Fruit fly (Drosophila melanogaster): Measurements from ENCODE around the gene Clp.

DNA sequence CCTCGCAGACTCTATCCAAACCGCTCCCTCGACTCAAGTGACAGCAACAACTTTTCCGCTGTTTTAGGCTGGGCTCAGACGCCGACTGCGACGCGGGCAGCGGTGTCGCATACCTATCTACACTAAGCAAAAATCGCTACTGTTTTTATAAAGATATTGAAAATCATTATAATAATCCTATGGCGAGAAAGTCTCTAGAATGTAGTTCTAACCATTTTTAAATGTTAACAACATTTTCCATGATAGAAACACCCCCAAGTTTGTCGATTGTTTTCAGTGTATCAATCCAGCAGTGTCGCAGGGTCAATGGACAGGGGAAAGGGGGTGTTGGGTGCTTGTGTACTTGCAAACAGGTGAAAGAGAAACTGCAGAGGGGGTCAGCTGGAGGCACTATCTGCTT is 46.1 kb downstream of the Clp start:
- TF ChIP-seq prd (optimal IDR thresholded peaks at IDR 0.05): no peak
- TF ChIP-seq prd (GFP tag; IDR thresholded peaks at IDR 0.05): peak; percentile 97
- peak; percentile 94 for TF ChIP-seq trh (GFP tag; optimal IDR thresholded peaks at IDR 0.05)
- TF ChIP-seq CG12236 (GFP tag; optimal IDR thresholded peaks at IDR 0.05): peak; percentile 86
- peak; percentile 93 for TF ChIP-seq danr (GFP tag; IDR thresholded peaks at IDR 0.05)
- peak; percentile 96 for TF ChIP-seq CG6813 (GFP tag; optimal IDR thresholded peaks at IDR 0.05)
- peak; percentile 88 for TF ChIP-seq Ets97D (GFP tag; optimal IDR thresholded peaks at IDR 0.05)
- peak; percentile 92 for TF ChIP-seq ash1 (GFP tag; optimal IDR thresholded peaks at IDR 0.05)
- peak; percentile 91 for TF ChIP-seq sqz (GFP tag; optimal IDR thresholded peaks at IDR 0.05)
- peak; percentile 96 for TF ChIP-seq bcd (GFP tag; optimal IDR thresholded peaks at IDR 0.05)
- peak; percentile 92 for TF ChIP-seq eyg (GFP tag; optimal IDR thresholded peaks at IDR 0.05)
- TF ChIP-seq cas (GFP tag; IDR thresholded peaks at IDR 0.05): peak; percentile 89
